Worm (Caenorhabditis elegans): ENCODE measurements around the gene mif-2.

Gene mif-2

DNA sequence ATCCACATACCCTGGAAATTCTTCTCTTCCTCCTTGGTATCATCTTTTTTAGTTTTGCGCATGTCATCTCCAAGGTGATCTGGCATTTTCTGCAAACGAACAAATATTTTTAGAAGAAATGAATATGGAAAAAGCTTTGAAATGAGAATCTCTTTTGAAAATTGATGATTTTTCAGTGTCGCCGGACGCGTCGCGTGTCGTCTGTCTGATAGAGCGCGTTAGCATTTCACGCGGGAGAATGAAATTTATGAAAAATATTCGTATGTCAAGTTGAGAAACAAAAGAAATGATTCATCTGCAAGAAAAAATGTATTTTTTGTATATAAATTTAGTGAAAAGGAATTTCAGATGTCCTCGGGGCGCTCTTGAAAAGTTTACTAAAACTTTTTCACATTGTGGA is 4.0 kb upstream of the mif-2 start, which contains the start of gene rpt-1:
TSS of gene rpt-1 (minus strand) at position 89 of the 400 bp plus-strand sequence.
- TF ChIP-seq lin-11 (tag; optimal IDR thresholded peaks at IDR 0.05) (no peak), hlh-6 (tag; optimal IDR thresholded peaks at IDR 0.05) (no peak), elt-2 (tag; optimal IDR thresholded peaks at IDR 0.05) (peak; percentile 41), ref-2 (tag; optimal IDR thresholded peaks at IDR 0.05) (no peak), ceh-31 (tag; optimal IDR thresholded peaks at IDR 0.05) (peak; percentile 42), che-1 (tag; optimal IDR thresholded peaks at IDR 0.05) (no peak), ceh-34 (tag; optimal IDR thresholded peaks at IDR 0.05) (peak; percentile 41), nfya-1 (tag; optimal IDR thresholded peaks at IDR 0.05) (peak; percentile 48), odd-2 (tag; optimal IDR thresholded peaks at IDR 0.05) (no peak), ztf-16 (tag; optimal IDR thresholded peaks at IDR 0.05) (no peak), tbx-7 (tag; optimal IDR thresholded peaks at IDR 0.05) (no peak), pros-1 (tag; optimal IDR thresholded peaks at IDR 0.05) (no peak), ama-1 (optimal IDR thresholded peaks at IDR 0.05) (peak; percentile 18), ets-4 (tag; optimal IDR thresholded peaks at IDR 0.05) (no peak)

DNA sequence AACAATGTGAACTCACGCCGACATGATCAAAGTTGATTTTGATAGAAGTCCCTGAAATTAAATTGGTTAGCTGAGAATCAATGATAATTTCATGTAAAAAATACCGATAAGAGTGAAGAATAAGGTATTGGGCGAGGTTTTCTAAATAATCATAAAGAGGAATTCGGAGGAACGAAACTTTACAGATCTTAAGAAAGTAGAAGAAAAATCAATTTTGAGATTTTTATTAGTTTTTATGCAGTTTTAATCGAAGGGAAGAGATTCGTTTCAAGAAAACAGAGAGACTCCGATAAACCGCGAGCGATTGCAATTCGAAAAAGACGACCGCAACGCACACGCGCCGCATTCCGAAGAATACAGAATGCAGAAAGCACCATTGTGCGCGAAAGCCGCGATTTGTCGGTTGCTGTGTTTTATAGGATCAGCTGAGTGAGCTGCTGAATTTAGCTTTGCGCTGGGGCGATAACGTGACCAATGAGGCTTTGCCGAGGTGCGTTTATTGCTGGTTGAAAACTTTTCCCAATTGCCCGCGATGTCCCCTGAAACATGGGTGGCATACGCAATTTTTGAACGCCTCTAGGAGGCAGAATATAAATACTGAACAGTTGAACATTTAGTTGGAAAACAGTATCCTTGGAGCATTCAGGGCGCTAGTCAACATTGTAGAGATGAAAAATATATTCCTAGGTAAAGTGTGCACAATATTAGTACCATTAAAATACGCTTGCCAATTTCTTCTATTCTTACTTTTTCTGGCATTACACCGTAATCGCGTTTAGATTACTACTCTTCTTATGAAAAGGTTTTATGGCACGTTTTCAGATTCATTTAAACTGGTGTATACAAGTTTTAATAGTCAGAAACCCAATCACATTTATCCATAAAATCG is 1.7 kb upstream of the mif-2 start, which contains the start of gene snr-4:
TSS of gene snr-4 (minus strand) at position 51 of the 889 bp plus-strand sequence.
- peak; percentile 1 for TF ChIP-seq ceh-14 (tag; optimal IDR thresholded peaks at IDR 0.05)
- peak; percentile 67 for TF ChIP-seq dve-1 (tag; optimal IDR thresholded peaks at IDR 0.05)
- peak; percentile 85 for TF ChIP-seq sox-2 (GFP tag; IDR thresholded peaks at IDR 0.05)
- peak; percentile 2 for TF ChIP-seq fax-1 (tag; optimal IDR thresholded peaks at IDR 0.05)
- TF ChIP-seq ref-2 (tag; optimal IDR thresholded peaks at IDR 0.05), result peak; percentile 58
- no peak for TF ChIP-seq pros-1 (tag; optimal IDR thresholded peaks at IDR 0.05)
- no peak for TF ChIP-seq sdc-2 (tag; optimal IDR thresholded peaks at IDR 0.05)
- no peak for TF ChIP-seq unc-3 (GFP tag; conservative IDR thresholded peaks at IDR 0.05)
- TF ChIP-seq unc-3 (tag; optimal IDR thresholded peaks at IDR 0.05), result peak; percentile 11
- peak; percentile 31 for TF ChIP-seq C38D4.7 (GFP tag; optimal IDR thresholded peaks at IDR 0.05)
- TF ChIP-seq fkh-6 (tag; optimal IDR thresholded peaks at IDR 0.05), result no peak
- no peak for TF ChIP-seq ceh-22 (tag; optimal IDR thresholded peaks at IDR 0.05)
- peak; percentile 69 for TF ChIP-seq rnt-1 (tag; optimal IDR thresholded peaks at IDR 0.05)
- peak; percentile 66 for TF ChIP-seq tbx-2 (tag; optimal IDR thresholded peaks at IDR 0.05)
- peak; percentile 93 for TF ChIP-seq ama-1 (optimal IDR thresholded peaks at IDR 0.05)
- TF ChIP-seq elt-2 (tag; optimal IDR thresholded peaks at IDR 0.05), result peak; percentile 58
- TF ChIP-seq unc-55 (GFP tag; optimal IDR thresholded peaks at IDR 0.05), result no peak
- peak; percentile 89 for TF ChIP-seq nfya-1 (tag; optimal IDR thresholded peaks at IDR 0.05)
- TF ChIP-seq hlh-30 (tag; optimal IDR thresholded peaks at IDR 0.05; ENCODE audit: insufficient read depth), result peak; percentile 73
- peak; percentile 70 for TF ChIP-seq unc-42 (tag; optimal IDR thresholded peaks at IDR 0.05)
- peak; percentile 63 for TF ChIP-seq ceh-34 (tag; optimal IDR thresholded peaks at IDR 0.05)
- TF ChIP-seq ztf-16 (tag; optimal IDR thresholded peaks at IDR 0.05), result peak; percentile 15
- TF ChIP-seq ceh-18 (tag; optimal IDR thresholded peaks at IDR 0.05), result peak; percentile 84
- no peak for TF ChIP-seq nhr-11 (tag; optimal IDR thresholded peaks at IDR 0.05)
- no peak for TF ChIP-seq ttx-3 (tag; optimal IDR thresholded peaks at IDR 0.05)
- TF ChIP-seq ceh-24 (tag; optimal IDR thresholded peaks at IDR 0.05), result no peak
- TF ChIP-seq K09A11.1 (tag; optimal IDR thresholded peaks at IDR 0.05; ENCODE audit: insufficient read depth), result peak; percentile 10
- peak; percentile 51 for TF ChIP-seq ceh-31 (tag; optimal IDR thresholded peaks at IDR 0.05)

DNA sequence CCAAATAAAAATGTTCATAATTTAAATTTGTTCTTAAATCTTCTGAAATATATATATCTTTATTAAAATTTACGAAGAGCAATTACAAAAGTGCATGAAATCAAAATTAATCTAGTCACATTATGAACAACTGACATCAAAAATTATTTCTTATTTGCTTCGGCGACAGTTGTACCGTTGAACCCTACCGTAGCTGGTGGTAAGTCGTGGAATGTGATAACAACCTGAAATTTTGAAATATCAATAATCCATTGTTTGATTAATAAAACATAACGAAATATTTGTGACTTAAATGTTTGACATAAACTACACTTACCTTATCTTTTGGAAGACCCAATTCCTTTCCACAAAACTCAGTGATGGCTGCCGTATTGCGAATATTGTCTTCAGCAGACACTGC is 1.5 kb downstream of the mif-2 start:
- TF ChIP-seq dmd-4 (tag; optimal IDR thresholded peaks at IDR 0.05; ENCODE audit: borderline replicate concordance) (no peak), ceh-45 (GFP tag; IDR thresholded peaks at IDR 0.05) (no peak), ahr-1 (tag; optimal IDR thresholded peaks at IDR 0.05) (no peak), nhr-232 (tag; optimal IDR thresholded peaks at IDR 0.05) (no peak), hlh-30 (tag; optimal IDR thresholded peaks at IDR 0.05; ENCODE audit: insufficient read depth) (no peak), elt-4 (tag; optimal IDR thresholded peaks at IDR 0.05) (no peak), ceh-19 (GFP tag; optimal IDR thresholded peaks at IDR 0.05) (no peak)
